Fruit fly (Drosophila melanogaster) whole organism, adult: ENCODE data around the gene CG5171.

ENCODE experiments used
- CG11617 ChIP-seq: fragments of 200-800 bp; sonication (Bioruptor generic); optimal IDR thresholded peaks from 2 replicates; lab custom pipeline; 2017; ENCODE audit warnings: mild to moderate bottlenecking, missing biosample characterization, missing genetic modification reagents, missing genetic modification characterization
- CG12768 ChIP-seq: fragments of 200-800 bp; sonication (Bioruptor generic); optimal IDR thresholded peaks from 2 replicates; lab custom pipeline; 2017; ENCODE audit warnings: missing biosample characterization, missing genetic modification characterization, mild to moderate bottlenecking, moderate library complexity, missing genetic modification reagents
- CG1620 ChIP-seq: fragments of 200-800 bp; sonication (Bioruptor generic); optimal IDR thresholded peaks from 2 replicates; lab custom pipeline; 2016; ENCODE audit warnings: missing biosample characterization, missing genetic modification characterization
- CG7101 ChIP-seq: fragments of 200-800 bp; sonication (Bioruptor generic); optimal IDR thresholded peaks from 2 replicates; lab custom pipeline; 2018; ENCODE audit warnings: missing biosample characterization, mild to moderate bottlenecking, missing genetic modification characterization, moderate library complexity
- Mnt ChIP-seq: fragments of 200-800 bp; sonication (Bioruptor generic); optimal IDR thresholded peaks from 2 replicates; lab custom pipeline; 2016; ENCODE audit warnings: missing biosample characterization, mild to moderate bottlenecking, missing genetic modification characterization
- bab1 ChIP-seq: fragments of 200-800 bp; sonication (Bioruptor generic); optimal IDR thresholded peaks from 3 replicates; lab custom pipeline; 2019; ENCODE audit warnings: missing biosample characterization, mild to moderate bottlenecking, missing genetic modification characterization, moderate library complexity
- cic ChIP-seq: fragments of 200-800 bp; sonication (Bioruptor generic); optimal IDR thresholded peaks from 2 replicates; lab custom pipeline; 2017; ENCODE audit warnings: missing biosample characterization, mild to moderate bottlenecking, missing genetic modification characterization, moderate library complexity
- cnc ChIP-seq, 2 experiments: fragments of >200 bp; optimal IDR thresholded peaks; 2 replicates each; lab custom pipeline; 2017

dm6 chr2L:7376157-7376556 is 25.0 kb upstream of the CG5171 start:
- no peak for TF ChIP-seq CG11617 (GFP tag; lab: Kevin White, UChicago)
- TF ChIP-seq bab1 (GFP tag; lab: Kevin White, UChicago), result no peak
- no peak for TF ChIP-seq cnc (optimal IDR thresholded peaks at IDR 0.05; lab: Kevin White, UChicago)
- no peak for TF ChIP-seq CG1620 (GFP tag; lab: Kevin White, UChicago)
- no peak for TF ChIP-seq CG7101 (tag; lab: Kevin White, UChicago)
- no peak for TF ChIP-seq Mnt (GFP tag; lab: Kevin White, UChicago)
- TF ChIP-seq cic (GFP tag; lab: Kevin White, UChicago), result no peak
- no peak for TF ChIP-seq CG12768 (GFP tag; lab: Kevin White, UChicago)
